Worm (Caenorhabditis elegans) whole organism, L2 larva: ENCODE results near the gene irld-26.
A peak's percentile ranks its signal among the peaks of the same experiment; 100 is the strongest.

Experiments used
- C34F6.9 ChIP-seq: fragments of 150-350 bp; optimal IDR thresholded peaks from 2 replicates; lab custom pipeline; 2014; ENCODE audit warnings: missing biosample characterization, missing genetic modification characterization
- R02D3.7 ChIP-seq: fragments of 150-350 bp; optimal IDR thresholded peaks from 2 replicates; lab custom pipeline; 2014; ENCODE audit warnings: missing biosample characterization, missing genetic modification characterization
- Y55F3AM.14 ChIP-seq: fragments of 200-800 bp; sonication (Bioruptor generic); optimal IDR thresholded peaks from 2 replicates; lab custom pipeline; 2018; ENCODE audit warnings: mild to moderate bottlenecking, missing genetic modification characterization, missing compliant biosample characterization
- ZK546.5 ChIP-seq: sonication (generic microtip); optimal IDR thresholded peaks from 2 replicates; lab custom pipeline; 2017; ENCODE audit warnings: missing biosample characterization, missing genetic modification characterization
- alr-1 ChIP-seq: fragments of 150-350 bp; optimal IDR thresholded peaks from 2 replicates; lab custom pipeline; 2014; ENCODE audit warnings: missing biosample characterization, missing genetic modification characterization
- ama-1 ChIP-seq: fragments of 150-350 bp; optimal IDR thresholded peaks from 2 replicates; lab custom pipeline; 2018; ENCODE audit warnings: inconsistent platforms
- blmp-1 ChIP-seq: sonication (generic microtip); optimal IDR thresholded peaks from 2 replicates; lab custom pipeline; 2017; ENCODE audit warnings: missing genetic modification characterization, mild to moderate bottlenecking, missing compliant biosample characterization, antibody characterized with exemption, moderate library complexity; ENCODE audit not compliant: insufficient read depth
- ceh-16 ChIP-seq: fragments of 150-350 bp; optimal IDR thresholded peaks from 2 replicates; lab custom pipeline; 2014; ENCODE audit warnings: missing biosample characterization, missing genetic modification characterization
- dmd-4 ChIP-seq: sonication (generic microtip); optimal IDR thresholded peaks from 2 replicates; lab custom pipeline; 2017; ENCODE audit warnings: missing biosample characterization, missing genetic modification characterization
- egl-27 ChIP-seq: sonication (generic microtip); optimal IDR thresholded peaks from 3 replicates; lab custom pipeline; 2017; ENCODE audit warnings: missing biosample characterization, missing genetic modification reagents, missing genetic modification characterization
- elt-1 ChIP-seq: fragments of 150-350 bp; optimal IDR thresholded peaks from 2 replicates; lab custom pipeline; 2014; ENCODE audit warnings: missing biosample characterization, missing genetic modification characterization
- elt-3 ChIP-seq: sonication (generic microtip); optimal IDR thresholded peaks from 2 replicates; lab custom pipeline; 2017; ENCODE audit warnings: missing biosample characterization, missing genetic modification characterization
- lin-11 ChIP-seq: fragments of 150-350 bp; sonication (generic microtip); optimal IDR thresholded peaks from 2 replicates; lab custom pipeline; 2014; ENCODE audit warnings: missing biosample characterization, missing genetic modification characterization, inconsistent platforms, mixed read lengths
- mab-5 ChIP-seq: fragments of 150-350 bp; optimal IDR thresholded peaks from 2 replicates; lab custom pipeline; 2014; ENCODE audit warnings: missing biosample characterization, missing genetic modification characterization
- mbf-1 ChIP-seq: sonication (generic microtip); optimal IDR thresholded peaks from 2 replicates; lab custom pipeline; 2017; ENCODE audit warnings: missing biosample characterization, missing genetic modification characterization
- nhr-11 ChIP-seq: fragments of 150-350 bp; optimal IDR thresholded peaks from 2 replicates; lab custom pipeline; 2014; ENCODE audit warnings: missing biosample characterization, missing genetic modification characterization
- nhr-12 ChIP-seq: fragments of 150-350 bp; optimal IDR thresholded peaks from 2 replicates; lab custom pipeline; 2014; ENCODE audit warnings: missing biosample characterization, missing genetic modification characterization
- nhr-129 ChIP-seq: fragments of 150-350 bp; optimal IDR thresholded peaks from 2 replicates; lab custom pipeline; 2014; ENCODE audit warnings: missing biosample characterization, missing genetic modification characterization
- nhr-21 ChIP-seq: fragments of 150-350 bp; optimal IDR thresholded peaks from 2 replicates; lab custom pipeline; 2014; ENCODE audit warnings: missing biosample characterization, missing genetic modification characterization
- nhr-23 ChIP-seq: fragments of 150-350 bp; optimal IDR thresholded peaks from 2 replicates; lab custom pipeline; 2014; ENCODE audit warnings: missing biosample characterization, missing genetic modification reagents, missing genetic modification characterization
- nhr-25 ChIP-seq: fragments of 150-350 bp; sonication (generic microtip); optimal IDR thresholded peaks from 3 replicates; lab custom pipeline; 2014; ENCODE audit warnings: missing biosample characterization, missing genetic modification characterization
- nhr-6 ChIP-seq: fragments of 150-350 bp; optimal IDR thresholded peaks from 2 replicates; lab custom pipeline; 2014; ENCODE audit warnings: missing biosample characterization, missing genetic modification characterization
- sem-4 ChIP-seq: fragments of 150-350 bp; optimal IDR thresholded peaks from 2 replicates; lab custom pipeline; 2014; ENCODE audit warnings: missing biosample characterization, missing genetic modification reagents, missing genetic modification characterization
- skn-1 ChIP-seq: sonication (generic microtip); optimal IDR thresholded peaks from 2 replicates; lab custom pipeline; 2017; ENCODE audit warnings: missing biosample characterization, missing genetic modification characterization
- sma-3 ChIP-seq: sonication (generic microtip); optimal IDR thresholded peaks from 2 replicates; lab custom pipeline; 2016; ENCODE audit warnings: missing genetic modification reagents, missing genetic modification characterization, missing compliant biosample characterization
- sma-9 ChIP-seq, 2 experiments: fragments of 150-350 bp in 1 of 2; sonication (generic microtip) in 1 of 2; optimal IDR thresholded peaks; 2 replicates each; lab custom pipeline; 2014 to 2016; ENCODE audit warnings: missing genetic modification characterization in 2 of 2, mild to moderate bottlenecking in 1 of 2, missing biosample characterization in 1 of 2, missing compliant biosample characterization in 1 of 2, missing genetic modification reagents in 1 of 2, moderate library complexity in 1 of 2
- snpc-4 ChIP-seq: fragments of 150-350 bp; optimal IDR thresholded peaks from 2 replicates; lab custom pipeline; 2014; ENCODE audit warnings: missing biosample characterization, missing genetic modification characterization
- unc-39 ChIP-seq: fragments of 150-350 bp; optimal IDR thresholded peaks from 2 replicates; lab custom pipeline; 2014; ENCODE audit warnings: missing biosample characterization, missing genetic modification characterization
- unc-55 ChIP-seq: fragments of 150-350 bp; sonication (generic microtip); optimal IDR thresholded peaks from 3 replicates; lab custom pipeline; 2014; ENCODE audit warnings: missing biosample characterization, missing genetic modification reagents, missing genetic modification characterization
- ztf-1 ChIP-seq: fragments of 200-800 bp; sonication (Bioruptor generic); conservative IDR thresholded peaks from 2 replicates; pipeline ENCODE4 v1.3.6; 2022; ENCODE audit warnings: missing genetic modification characterization, missing compliant biosample characterization

Gene irld-26

DNA sequence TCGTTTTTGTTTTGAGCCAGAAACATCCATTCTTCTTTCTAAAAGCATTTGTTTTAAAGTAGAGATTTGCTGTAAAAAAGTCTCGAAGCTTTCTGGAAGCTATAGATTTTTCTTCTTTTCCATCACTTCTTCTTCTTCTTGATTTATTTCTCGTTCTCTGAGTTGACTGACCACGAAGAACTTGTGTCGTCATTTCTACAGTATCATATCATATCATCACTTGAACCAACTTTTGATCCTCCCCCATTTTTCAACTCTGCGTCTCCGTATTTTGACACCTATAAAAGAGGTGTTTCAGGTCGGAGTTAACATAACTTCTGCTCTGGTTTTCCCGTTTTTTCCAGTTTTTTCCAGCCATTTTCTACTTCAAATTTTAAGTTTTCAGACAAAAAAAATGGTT lies 9.5 kb downstream of the irld-26 start, which contains the start of gene F11A5.9:
Gene F11A5.9 (plus strand): TSS at position 386 of the 400 bp plus-strand sequence.
- TF ChIP-seq nhr-11 (tag; lab: Kevin White, UChicago): no peak
- no peak for TF ChIP-seq nhr-6 (tag; lab: Kevin White, UChicago)
- TF ChIP-seq mab-5 (tag; lab: Kevin White, UChicago): no peak
- TF ChIP-seq Y55F3AM.14 (GFP tag; lab: Kevin White, UChicago): no peak
- no peak for TF ChIP-seq blmp-1 (tag; lab: Kevin White, UChicago)
- TF ChIP-seq ceh-16 (tag; lab: Kevin White, UChicago): no peak

DNA sequence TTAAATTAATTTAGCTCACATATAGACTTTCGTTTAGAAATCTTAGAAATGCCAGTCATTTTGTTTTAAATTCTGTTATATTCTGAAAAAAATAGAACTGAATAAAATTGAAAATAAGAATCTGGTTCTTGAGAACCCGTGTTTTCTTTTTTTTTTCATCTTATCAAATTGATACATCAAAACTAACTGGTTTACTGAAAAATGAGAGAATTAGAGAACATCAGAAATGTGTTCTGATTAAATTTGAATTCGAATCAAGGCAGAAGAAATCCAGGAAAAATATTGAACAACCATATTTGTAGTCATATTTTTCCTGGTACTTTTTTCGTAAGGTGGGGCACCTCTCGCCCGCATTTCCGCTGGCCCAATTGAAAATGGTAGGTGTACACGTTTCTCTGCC lies 13.5 kb downstream of the irld-26 start, which contains the start of gene F11A5.15:
Gene F11A5.15 (minus strand): TSS at position 101 of the 400 bp plus-strand sequence.
- no peak for TF ChIP-seq sma-3 (GFP tag; lab: Kevin White, UChicago)
- TF ChIP-seq ztf-1 (GFP tag; lab: Robert Waterston, UW): no peak
- TF ChIP-seq unc-39 (tag; lab: Kevin White, UChicago): no peak
- TF ChIP-seq dmd-4 (tag; lab: Kevin White, UChicago): no peak

DNA sequence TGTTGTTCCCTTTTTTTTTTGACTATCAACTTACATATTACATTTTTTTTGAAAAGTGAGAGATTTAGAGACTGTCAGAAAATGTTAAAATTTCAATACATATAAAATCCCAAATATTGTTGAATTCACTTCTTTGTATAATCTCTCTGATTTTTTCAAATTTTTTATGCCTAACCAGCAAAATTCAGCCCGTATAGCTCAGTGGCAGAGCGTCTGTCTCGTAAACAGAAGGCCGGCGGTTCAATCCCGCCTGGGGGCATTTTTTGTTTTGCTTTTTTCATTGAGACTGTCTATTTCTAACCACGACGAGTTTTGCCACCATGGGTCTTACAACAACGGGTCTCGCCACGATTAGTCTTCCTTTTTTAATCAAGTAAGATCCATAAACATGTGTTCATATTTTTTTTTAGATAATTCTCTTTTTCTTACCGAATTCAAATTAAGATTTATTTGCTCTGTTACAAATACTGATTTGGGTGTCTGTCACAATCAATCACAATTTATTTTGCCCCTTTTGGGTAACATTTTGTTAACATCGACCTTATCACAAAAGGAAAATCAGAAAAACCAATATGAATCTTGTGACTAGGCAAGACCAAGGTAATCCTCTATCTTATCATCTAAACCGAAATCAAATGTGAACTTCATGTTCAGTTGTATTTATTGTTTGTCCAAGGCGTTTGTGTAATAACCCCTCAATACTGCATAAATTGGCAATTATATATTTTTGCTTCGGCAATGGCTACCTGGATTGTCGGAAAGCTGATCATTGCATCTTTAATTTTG lies 14.2 kb downstream of the irld-26 start, which contains the start of gene glc-1:
Gene glc-1 (plus strand): TSS at position 663 of the 786 bp plus-strand sequence.
- no peak for TF ChIP-seq mab-5 (tag; lab: Kevin White, UChicago)
- no peak for TF ChIP-seq ama-1
- TF ChIP-seq sma-9 (GFP tag; optimal IDR thresholded peaks at IDR 0.05; lab: Kevin White, UChicago): peak; percentile 36
- no peak for TF ChIP-seq sma-9 (tag; optimal IDR thresholded peaks at IDR 0.05; lab: Kevin White, UChicago)
- no peak for TF ChIP-seq mbf-1

DNA sequence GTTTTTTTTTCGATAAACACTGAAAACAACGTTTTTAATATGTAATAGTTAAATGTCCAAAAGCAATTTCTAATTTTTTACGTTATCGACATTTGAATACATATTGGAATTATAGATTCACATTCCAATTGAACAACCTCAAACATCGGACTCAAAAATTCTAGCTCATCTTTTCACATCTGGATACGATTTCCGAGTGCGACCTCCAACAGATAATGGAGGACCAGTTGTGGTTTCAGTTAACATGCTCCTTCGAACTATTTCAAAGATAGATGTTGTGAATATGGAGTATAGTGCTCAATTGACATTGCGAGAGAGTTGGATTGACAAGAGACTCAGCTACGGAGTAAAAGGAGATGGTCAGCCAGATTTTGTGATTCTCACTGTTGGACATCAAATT lies 15.0 kb downstream of the irld-26 start:
- TF ChIP-seq nhr-25 (tag; lab: Kevin White, UChicago) (no peak), C34F6.9 (tag; lab: Kevin White, UChicago) (no peak), nhr-6 (tag; lab: Kevin White, UChicago) (no peak), alr-1 (tag; lab: Kevin White, UChicago) (no peak), unc-39 (tag; lab: Kevin White, UChicago) (no peak), nhr-129 (tag; lab: Kevin White, UChicago) (no peak), elt-3 (tag; lab: Kevin White, UChicago) (no peak), blmp-1 (tag; lab: Kevin White, UChicago) (no peak), unc-55 (GFP tag; lab: Kevin White, UChicago) (no peak), snpc-4 (tag; lab: Kevin White, UChicago) (no peak), elt-1 (tag; lab: Kevin White, UChicago) (no peak), ZK546.5 (tag; lab: Kevin White, UChicago) (no peak), egl-27 (no peak), ceh-16 (tag; lab: Kevin White, UChicago) (no peak), R02D3.7 (tag; lab: Kevin White, UChicago) (no peak), dmd-4 (tag; lab: Kevin White, UChicago) (no peak)
- TF ChIP-seq, all 48 proteins: peak for 0

DNA sequence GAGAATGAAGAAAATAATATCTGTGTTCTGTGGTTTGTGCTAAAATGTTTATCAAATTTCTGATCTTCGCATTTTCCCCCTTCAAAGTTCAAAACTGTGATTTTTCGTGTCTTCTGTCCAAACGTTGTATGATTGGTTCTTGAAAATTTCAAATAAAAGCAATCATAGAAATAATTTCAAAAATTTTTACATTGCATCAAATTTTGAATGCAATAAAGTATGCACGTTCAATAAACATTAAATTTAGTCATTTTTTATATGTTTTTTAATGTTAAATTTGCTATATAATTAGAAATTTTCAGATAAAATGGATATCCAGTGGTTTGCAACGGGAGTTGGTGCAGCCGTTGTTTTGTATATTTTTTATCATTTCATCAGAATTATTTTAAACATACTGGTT lies 19.0 kb downstream of the irld-26 start, which contains the start of gene stdh-2:
Gene stdh-2 (plus strand): TSS at position 301 of the 400 bp plus-strand sequence.
- no peak for TF ChIP-seq nhr-6 (tag; lab: Kevin White, UChicago)
- no peak for TF ChIP-seq ztf-1 (GFP tag; lab: Robert Waterston, UW)
- no peak for TF ChIP-seq nhr-23 (tag; lab: Kevin White, UChicago)
- no peak for TF ChIP-seq nhr-129 (tag; lab: Kevin White, UChicago)
- no peak for TF ChIP-seq elt-1 (tag; lab: Kevin White, UChicago)
- TF ChIP-seq snpc-4 (tag; lab: Kevin White, UChicago): no peak
- no peak for TF ChIP-seq alr-1 (tag; lab: Kevin White, UChicago)
- TF ChIP-seq lin-11 (tag; lab: Kevin White, UChicago): no peak
- TF ChIP-seq mab-5 (tag; lab: Kevin White, UChicago): no peak
- TF ChIP-seq sem-4 (tag; lab: Kevin White, UChicago): no peak
- no peak for TF ChIP-seq blmp-1 (tag; lab: Kevin White, UChicago)
- no peak for TF ChIP-seq nhr-12 (tag; lab: Kevin White, UChicago)
- no peak for TF ChIP-seq nhr-21 (tag; lab: Kevin White, UChicago)
- no peak for TF ChIP-seq R02D3.7 (tag; lab: Kevin White, UChicago)
- no peak for TF ChIP-seq sma-9 (GFP tag; optimal IDR thresholded peaks at IDR 0.05; lab: Kevin White, UChicago)
- no peak for TF ChIP-seq sma-9 (tag; optimal IDR thresholded peaks at IDR 0.05; lab: Kevin White, UChicago)
- no peak for TF ChIP-seq egl-27
- no peak for TF ChIP-seq C34F6.9 (tag; lab: Kevin White, UChicago)
- no peak for TF ChIP-seq skn-1
